Worm (Caenorhabditis elegans): ENCODE measurements around the gene cfap-20.

Gene cfap-20

ce11 chrIII:3537401-3537800 lies at the start of gene cfap-20:
Gene cfap-20, minus strand, starts transcription at chrIII:3537501.
- no peak for TF ChIP-seq snpc-4 (tag; optimal IDR thresholded peaks at IDR 0.05)
- TF ChIP-seq nhr-237 (tag; optimal IDR thresholded peaks at IDR 0.05) = no peak
- TF ChIP-seq mbf-1 (tag; optimal IDR thresholded peaks at IDR 0.05) = no peak
- no peak for TF ChIP-seq nhr-11 (tag; optimal IDR thresholded peaks at IDR 0.05)
- TF ChIP-seq ztf-1 (GFP tag; conservative IDR thresholded peaks at IDR 0.05) = no peak
- no peak for TF ChIP-seq elt-3 (tag; optimal IDR thresholded peaks at IDR 0.05)
- TF ChIP-seq skn-1 (tag; optimal IDR thresholded peaks at IDR 0.05) = no peak
- no peak for TF ChIP-seq elt-1 (tag; optimal IDR thresholded peaks at IDR 0.05)
- no peak for TF ChIP-seq ceh-16 (tag; optimal IDR thresholded peaks at IDR 0.05)
- no peak for TF ChIP-seq unc-62 (GFP tag; optimal IDR thresholded peaks at IDR 0.05)
- TF ChIP-seq ZK546.5 (tag; optimal IDR thresholded peaks at IDR 0.05) = no peak
- no peak for TF ChIP-seq gmeb-1 (tag; optimal IDR thresholded peaks at IDR 0.05)

ce11 chrIII:3583341-3583740 lies 46.0 kb upstream of the cfap-20 start:
- TF ChIP-seq unc-55 (GFP tag; optimal IDR thresholded peaks at IDR 0.05) = peak; percentile 59
- TF ChIP-seq egl-27 (tag; optimal IDR thresholded peaks at IDR 0.05) = no peak
- no peak for TF ChIP-seq mbf-1 (tag; optimal IDR thresholded peaks at IDR 0.05)
- no peak for TF ChIP-seq nhr-10 (tag; optimal IDR thresholded peaks at IDR 0.05)
- TF ChIP-seq lin-11 (tag; optimal IDR thresholded peaks at IDR 0.05) = no peak

- TF ChIP-seq fos-1 (tag; optimal IDR thresholded peaks at IDR 0.05) (peak; percentile 19), unc-62 (GFP tag; optimal IDR thresholded peaks at IDR 0.05) (no peak)
Observed at ce11 chrIII:3581636-3582035, 44.3 kb upstream of the cfap-20 start, which contains the start of gene C48D5.3. Gene C48D5.3, minus strand, starts transcription at chrIII:3581736.

- TF ChIP-seq lin-39 (tag; optimal IDR thresholded peaks at IDR 0.05) (no peak), fos-1 (tag; optimal IDR thresholded peaks at IDR 0.05) (no peak), ceh-16 (tag; optimal IDR thresholded peaks at IDR 0.05) (no peak), nhr-10 (tag; optimal IDR thresholded peaks at IDR 0.05) (no peak), blmp-1 (tag; optimal IDR thresholded peaks at IDR 0.05; ENCODE audit: insufficient read depth) (no peak), unc-39 (tag; optimal IDR thresholded peaks at IDR 0.05) (no peak), F13H6.1 (tag; optimal IDR thresholded peaks at IDR 0.05) (no peak), aly-2 (tag; optimal IDR thresholded peaks at IDR 0.05) (no peak), ztf-1 (GFP tag; conservative IDR thresholded peaks at IDR 0.05) (no peak), dmd-4 (tag; optimal IDR thresholded peaks at IDR 0.05) (no peak), sem-4 (tag; optimal IDR thresholded peaks at IDR 0.05) (no peak), nhr-23 (tag; optimal IDR thresholded peaks at IDR 0.05) (no peak), peb-1 (tag; optimal IDR thresholded peaks at IDR 0.05) (no peak), sma-3 (GFP tag; optimal IDR thresholded peaks at IDR 0.05) (no peak), ztf-11 (tag; optimal IDR thresholded peaks at IDR 0.05) (no peak), skn-1 (tag; optimal IDR thresholded peaks at IDR 0.05) (no peak)
Observed at ce11 chrIII:3573281-3573680, 36.0 kb upstream of the cfap-20 start, which contains the start of gene nhr-6. Gene nhr-6, plus strand, starts transcription at chrIII:3573581.

- TF ChIP-seq fos-1 (tag; optimal IDR thresholded peaks at IDR 0.05) = peak; percentile 75
- TF ChIP-seq F13H6.1 (tag; optimal IDR thresholded peaks at IDR 0.05) = peak; percentile 3
- TF ChIP-seq nhr-25 (tag; optimal IDR thresholded peaks at IDR 0.05) = no peak
- TF ChIP-seq sma-9 (GFP tag; optimal IDR thresholded peaks at IDR 0.05) = peak; percentile 63
- TF ChIP-seq sma-9 (tag; optimal IDR thresholded peaks at IDR 0.05) = no peak
Observed at ce11 chrIII:3571371-3571902, 34.1 kb upstream of the cfap-20 start.

ce11 chrIII:3569763-3570162 lies 32.5 kb upstream of the cfap-20 start:
- TF ChIP-seq Y55F3AM.14 (GFP tag; optimal IDR thresholded peaks at IDR 0.05) (no peak), unc-39 (tag; optimal IDR thresholded peaks at IDR 0.05) (no peak), R02D3.7 (tag; optimal IDR thresholded peaks at IDR 0.05) (no peak), ama-1 (optimal IDR thresholded peaks at IDR 0.05) (no peak), lin-11 (tag; optimal IDR thresholded peaks at IDR 0.05) (no peak), nhr-6 (tag; optimal IDR thresholded peaks at IDR 0.05) (no peak), sma-3 (GFP tag; optimal IDR thresholded peaks at IDR 0.05) (no peak), zag-1 (tag; optimal IDR thresholded peaks at IDR 0.05) (no peak), ztf-4 (tag; optimal IDR thresholded peaks at IDR 0.05) (no peak), unc-62 (GFP tag; optimal IDR thresholded peaks at IDR 0.05) (no peak), nhr-237 (tag; optimal IDR thresholded peaks at IDR 0.05) (no peak), sem-4 (tag; optimal IDR thresholded peaks at IDR 0.05) (no peak), ztf-1 (GFP tag; conservative IDR thresholded peaks at IDR 0.05) (no peak), egl-27 (tag; optimal IDR thresholded peaks at IDR 0.05) (no peak), F13H6.1 (tag; optimal IDR thresholded peaks at IDR 0.05) (no peak), nhr-12 (tag; optimal IDR thresholded peaks at IDR 0.05) (no peak), elt-1 (tag; optimal IDR thresholded peaks at IDR 0.05) (no peak), crh-2 (tag; optimal IDR thresholded peaks at IDR 0.05) (no peak), nhr-21 (tag; optimal IDR thresholded peaks at IDR 0.05) (no peak), ceh-16 (tag; optimal IDR thresholded peaks at IDR 0.05) (no peak)

All from whole organism, L2 larva.